Fruit fly (Drosophila melanogaster) whole organism, embryonic: ENCODE data around the gene Pde11.

Experiments
- Antp ChIP-seq: fragments of 200-800 bp; sonication (Bioruptor generic); optimal IDR thresholded peaks from 3 replicates; lab custom pipeline; 2016; ENCODE audit warnings: missing biosample characterization, missing genetic modification characterization
- Bdp1 ChIP-seq: fragments of 200-800 bp; sonication (Bioruptor generic); optimal IDR thresholded peaks from 3 replicates; lab custom pipeline; 2016; ENCODE audit warnings: missing biosample characterization, missing genetic modification characterization
- Bgb ChIP-seq: fragments of 200-800 bp; sonication (Bioruptor generic); IDR thresholded peaks from 2 replicates; pipeline ENCODE4 v1.3.6; 2022; ENCODE audit warnings: missing biosample characterization, missing genetic modification characterization; ENCODE audit not compliant: partially characterized antibody
- CG10462 ChIP-seq: fragments of 200-800 bp; sonication (Bioruptor generic); optimal IDR thresholded peaks from 2 replicates; lab custom pipeline; 2016; ENCODE audit warnings: missing biosample characterization, missing genetic modification characterization
- CG10543 ChIP-seq: fragments of 200-800 bp; sonication (Bioruptor generic); optimal IDR thresholded peaks from 3 replicates; lab custom pipeline; 2017; ENCODE audit warnings: missing biosample characterization, mild to moderate bottlenecking, missing genetic modification characterization, moderate library complexity
- CG11247 ChIP-seq: fragments of 200-800 bp; sonication (Bioruptor generic); IDR thresholded peaks from 2 replicates; pipeline ENCODE4 v1.3.6; 2022; ENCODE audit warnings: missing biosample characterization, missing genetic modification characterization
- CG12219 ChIP-seq: fragments of 200-800 bp; sonication (Bioruptor generic); optimal IDR thresholded peaks from 3 replicates; lab custom pipeline; 2018; ENCODE audit warnings: missing biosample characterization, mild to moderate bottlenecking, missing genetic modification characterization
- CG12236 ChIP-seq: fragments of 200-800 bp; sonication (Bioruptor generic); optimal IDR thresholded peaks from 2 replicates; lab custom pipeline; 2016; ENCODE audit warnings: missing biosample characterization, missing genetic modification characterization
- CG13287 ChIP-seq: fragments of 200-800 bp; sonication (Bioruptor generic); IDR thresholded peaks from 2 replicates; pipeline ENCODE4 v1.3.6; 2022; ENCODE audit warnings: missing biosample characterization, missing genetic modification characterization; ENCODE audit not compliant: partially characterized antibody
- CG13775 ChIP-seq: fragments of 200-800 bp; sonication (Bioruptor generic); optimal IDR thresholded peaks from 3 replicates; lab custom pipeline; 2017; ENCODE audit warnings: missing biosample characterization, mild to moderate bottlenecking, missing genetic modification characterization
- CG14050 ChIP-seq: fragments of 200-800 bp; sonication (Bioruptor generic); IDR thresholded peaks from 3 replicates; pipeline ENCODE4 v1.3.6; 2022; ENCODE audit warnings: missing biosample characterization, missing genetic modification characterization
- CG14441 ChIP-seq: fragments of 200-800 bp; sonication (Bioruptor generic); IDR thresholded peaks from 2 replicates; pipeline ENCODE4 v1.3.6; 2022; ENCODE audit warnings: missing biosample characterization, missing genetic modification characterization
- CG17568 ChIP-seq: fragments of 200-800 bp; sonication (Bioruptor generic); optimal IDR thresholded peaks from 2 replicates; lab custom pipeline; 2018; ENCODE audit warnings: missing biosample characterization, mild to moderate bottlenecking, missing genetic modification characterization, moderate library complexity
- CG2116 ChIP-seq: fragments of 200-800 bp; sonication (Bioruptor generic); optimal IDR thresholded peaks from 3 replicates; lab custom pipeline; 2018; ENCODE audit warnings: missing biosample characterization, mild to moderate bottlenecking, missing genetic modification characterization
- CG2202 ChIP-seq: fragments of 200-800 bp; sonication (Bioruptor generic); optimal IDR thresholded peaks from 2 replicates; lab custom pipeline; 2018; ENCODE audit warnings: missing biosample characterization, mild to moderate bottlenecking, missing genetic modification characterization
- CG30431 ChIP-seq: fragments of 200-800 bp; sonication (Bioruptor generic); optimal IDR thresholded peaks from 2 replicates; lab custom pipeline; 2017; ENCODE audit warnings: missing biosample characterization, missing genetic modification characterization
- CG3281 ChIP-seq: fragments of 200-800 bp; sonication (Bioruptor generic); optimal IDR thresholded peaks from 3 replicates; lab custom pipeline; 2017; ENCODE audit warnings: missing biosample characterization, mild to moderate bottlenecking, missing genetic modification characterization
- CG33213 ChIP-seq: fragments of 200-800 bp; sonication (Bioruptor generic); optimal IDR thresholded peaks from 3 replicates; lab custom pipeline; 2016; ENCODE audit warnings: missing biosample characterization, missing genetic modification characterization
- CG3847 ChIP-seq: fragments of 200-800 bp; sonication (Bioruptor generic); IDR thresholded peaks from 2 replicates; pipeline ENCODE4 v1.3.6; 2022; ENCODE audit warnings: missing biosample characterization, missing genetic modification characterization
- CG4282 ChIP-seq: fragments of 200-800 bp; sonication (Bioruptor generic); optimal IDR thresholded peaks from 2 replicates; lab custom pipeline; 2016; ENCODE audit warnings: missing biosample characterization, missing genetic modification characterization
- CG6254 ChIP-seq: fragments of 200-800 bp; sonication (Bioruptor generic); optimal IDR thresholded peaks from 3 replicates; lab custom pipeline; 2017; ENCODE audit warnings: mild to moderate bottlenecking, missing biosample characterization, missing genetic modification reagents, missing genetic modification characterization
- CG6689 ChIP-seq: fragments of 200-800 bp; sonication (Bioruptor generic); IDR thresholded peaks from 2 replicates; pipeline ENCODE4 v1.3.6; 2022; ENCODE audit warnings: missing biosample characterization, missing genetic modification characterization
- Dad ChIP-seq: fragments of 200-800 bp; sonication (Bioruptor generic); optimal IDR thresholded peaks from 3 replicates; lab custom pipeline; 2016; ENCODE audit warnings: missing biosample characterization, missing genetic modification characterization
- Deaf1 ChIP-seq: fragments of 200-800 bp; optimal IDR thresholded peaks from 3 replicates; lab custom pipeline; 2019; ENCODE audit warnings: missing biosample characterization, mild to moderate bottlenecking, missing genetic modification characterization, moderate library complexity
- Doc3 ChIP-seq: fragments of 200-800 bp; sonication (Bioruptor generic); IDR thresholded peaks from 3 replicates; pipeline ENCODE4 v1.3.6; 2022; ENCODE audit warnings: missing biosample characterization, missing genetic modification characterization; ENCODE audit not compliant: partially characterized antibody
- Ets97D ChIP-seq: fragments of 200-800 bp; sonication (Bioruptor generic); optimal IDR thresholded peaks from 3 replicates; lab custom pipeline; 2016; ENCODE audit warnings: missing biosample characterization, missing genetic modification characterization
- Lpt ChIP-seq: fragments of >200 bp; optimal IDR thresholded peaks from 2 replicates; lab custom pipeline; 2018; ENCODE audit warnings: missing biosample characterization, missing genetic modification characterization
- Max ChIP-seq: fragments of 200-800 bp; sonication (Bioruptor generic); optimal IDR thresholded peaks from 2 replicates; lab custom pipeline; 2016; ENCODE audit warnings: missing biosample characterization, mild to moderate bottlenecking, missing genetic modification characterization
- Meics ChIP-seq: fragments of 200-800 bp; sonication (Bioruptor generic); optimal IDR thresholded peaks from 2 replicates; lab custom pipeline; 2017; ENCODE audit warnings: missing biosample characterization, mild to moderate bottlenecking, missing genetic modification characterization
- Mes4 ChIP-seq: fragments of 200-800 bp; sonication (Bioruptor generic); optimal IDR thresholded peaks from 2 replicates; lab custom pipeline; 2016; ENCODE audit warnings: missing biosample characterization, missing genetic modification characterization
- NK7.1 ChIP-seq: fragments of 200-800 bp; sonication (Bioruptor generic); optimal IDR thresholded peaks from 3 replicates; lab custom pipeline; 2016; ENCODE audit warnings: missing biosample characterization, missing genetic modification characterization
- Nf-YB ChIP-seq: fragments of 200-800 bp; sonication (Bioruptor generic); optimal IDR thresholded peaks from 3 replicates; lab custom pipeline; 2019; ENCODE audit warnings: missing biosample characterization, mild to moderate bottlenecking, missing genetic modification characterization, moderate library complexity
- Side ChIP-seq: fragments of 200-800 bp; sonication (Bioruptor generic); optimal IDR thresholded peaks from 2 replicates; lab custom pipeline; 2016; ENCODE audit warnings: missing biosample characterization, missing genetic modification characterization
- Six4 ChIP-seq: fragments of 200-800 bp; sonication (Bioruptor generic); optimal IDR thresholded peaks from 2 replicates; lab custom pipeline; 2016; ENCODE audit warnings: missing biosample characterization, missing genetic modification characterization
- Usf ChIP-seq: fragments of 200-800 bp; sonication (Bioruptor generic); optimal IDR thresholded peaks from 2 replicates; lab custom pipeline; 2017; ENCODE audit warnings: missing genotype, missing biosample characterization, missing genetic modification characterization
- YL-1 ChIP-seq: fragments of 200-800 bp; sonication (Bioruptor generic); optimal IDR thresholded peaks from 3 replicates; lab custom pipeline; 2017; ENCODE audit warnings: missing biosample characterization, mild to moderate bottlenecking, missing genetic modification characterization
- ato ChIP-seq: fragments of 200-800 bp; sonication (Bioruptor generic); IDR thresholded peaks from 2 replicates; pipeline ENCODE4 v1.3.6; 2022; ENCODE audit warnings: missing biosample characterization, missing genetic modification characterization; ENCODE audit not compliant: partially characterized antibody
- bcd ChIP-seq: fragments of 200-800 bp; sonication (Bioruptor generic); optimal IDR thresholded peaks from 2 replicates; lab custom pipeline; 2017; ENCODE audit warnings: missing biosample characterization, mild to moderate bottlenecking, missing genetic modification characterization
- bowl ChIP-seq: fragments of 200-800 bp; sonication (Bioruptor generic); IDR thresholded peaks from 2 replicates; pipeline ENCODE4 v1.3.6; 2022; ENCODE audit warnings: missing biosample characterization, missing genetic modification characterization
- dmrt99B ChIP-seq: fragments of 200-800 bp; sonication (Bioruptor generic); optimal IDR thresholded peaks from 2 replicates; lab custom pipeline; 2018; ENCODE audit warnings: missing biosample characterization, mild to moderate bottlenecking, missing genetic modification characterization, moderate library complexity
- dysf ChIP-seq: fragments of 200-800 bp; sonication (Bioruptor generic); IDR thresholded peaks from 3 replicates; pipeline ENCODE4 v1.3.6; 2022; ENCODE audit warnings: missing biosample characterization, missing genetic modification characterization
- gfzf ChIP-seq: fragments of 200-800 bp; sonication (Bioruptor generic); optimal IDR thresholded peaks from 2 replicates; lab custom pipeline; 2016; ENCODE audit warnings: missing biosample characterization, mild to moderate bottlenecking, missing genetic modification characterization, moderate library complexity
- kni ChIP-seq: fragments of 200-800 bp; sonication (Bioruptor generic); optimal IDR thresholded peaks from 3 replicates; lab custom pipeline; 2017; ENCODE audit warnings: mild to moderate bottlenecking, missing biosample characterization, missing genetic modification reagents, missing genetic modification characterization
- lbe ChIP-seq: fragments of 200-800 bp; sonication (Bioruptor generic); optimal IDR thresholded peaks from 2 replicates; lab custom pipeline; 2016; ENCODE audit warnings: missing biosample characterization, mild to moderate bottlenecking, missing genetic modification characterization
- nerfin-1 ChIP-seq: fragments of 200-800 bp; sonication (Bioruptor generic); optimal IDR thresholded peaks from 3 replicates; lab custom pipeline; 2019; ENCODE audit warnings: missing biosample characterization, mild to moderate bottlenecking, missing genetic modification characterization, moderate library complexity
- sc ChIP-seq, 3 experiments: fragments of >200 bp in 2 of 3; fragments of 200-800 bp in 1 of 3; sonication (Bioruptor generic) in 1 of 3; optimal IDR thresholded peaks; 2 replicates in 2 of 3; 3 replicates in 1 of 3; lab custom pipeline; 2017; ENCODE audit warnings: mild to moderate bottlenecking in 1 of 3, missing biosample characterization in 1 of 3, missing genetic modification characterization in 1 of 3, missing genetic modification reagents in 1 of 3
- slou ChIP-seq: fragments of 200-800 bp; sonication (Bioruptor generic); optimal IDR thresholded peaks from 3 replicates; lab custom pipeline; 2016; ENCODE audit warnings: missing biosample characterization, missing genetic modification characterization
- stwl ChIP-seq: fragments of 200-800 bp; sonication (Bioruptor generic); optimal IDR thresholded peaks from 3 replicates; lab custom pipeline; 2018; ENCODE audit warnings: missing biosample characterization, mild to moderate bottlenecking, missing genetic modification characterization, moderate library complexity
- twi ChIP-seq: fragments of 200-800 bp; optimal IDR thresholded peaks from 2 replicates; lab custom pipeline; 2019; ENCODE audit warnings: missing biosample characterization, mild to moderate bottlenecking, missing genetic modification characterization, moderate library complexity
- usp ChIP-seq: fragments of >200 bp; optimal IDR thresholded peaks from 2 replicates; lab custom pipeline; 2017; ENCODE audit warnings: missing biosample characterization, missing genetic modification characterization
- wek ChIP-seq: fragments of 200-800 bp; sonication (Bioruptor generic); optimal IDR thresholded peaks from 3 replicates; lab custom pipeline; 2018; ENCODE audit warnings: missing biosample characterization, mild to moderate bottlenecking, missing genetic modification characterization, moderate library complexity

Pde11 gene

DNA sequence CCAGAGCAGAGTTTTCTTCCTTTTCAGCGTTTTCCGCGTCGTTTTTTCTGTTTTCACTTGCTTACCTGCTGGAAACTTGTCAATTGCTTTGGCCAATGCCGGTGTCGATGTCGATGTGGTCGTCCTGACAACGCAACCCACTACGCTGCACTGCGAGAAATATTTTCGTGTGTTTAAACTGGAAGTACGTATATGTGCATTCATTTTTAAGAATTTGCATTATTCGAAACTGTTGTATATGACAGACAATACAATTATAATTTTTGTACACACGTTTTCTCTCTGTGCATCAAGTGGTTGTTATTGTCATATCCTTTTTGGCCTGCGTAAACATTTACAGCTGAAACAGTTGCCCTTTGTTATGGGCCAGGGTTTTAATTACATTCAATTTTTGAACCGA, 25.9 kb upstream of the Pde11 start, which contains the start of gene IFT46 (continued):
- TF ChIP-seq bcd (GFP tag; lab: Kevin White, UChicago) (no peak), CG13775 (no peak), CG6254 (GFP tag; lab: Kevin White, UChicago) (no peak), Mes4 (GFP tag; lab: Kevin White, UChicago) (no peak), Usf (GFP tag; lab: Kevin White, UChicago) (no peak), YL-1 (GFP tag; lab: Kevin White, UChicago) (no peak), dysf (no peak), CG17568 (no peak), CG3847 (GFP tag; lab: Robert Waterston, UW) (no peak), dmrt99B (tag; lab: Kevin White, UChicago) (no peak), CG12219 (GFP tag; lab: Kevin White, UChicago) (no peak), Meics (GFP tag; lab: Kevin White, UChicago) (no peak), ato (GFP tag; lab: Robert Waterston, UW) (no peak), Dad (GFP tag; lab: Kevin White, UChicago) (no peak), NK7.1 (no peak), CG14441 (GFP tag; lab: Robert Waterston, UW) (no peak), slou (GFP tag; lab: Kevin White, UChicago) (no peak), wek (no peak), Doc3 (no peak), kni (no peak), gfzf (no peak), nerfin-1 (tag; lab: Kevin White, UChicago) (no peak), stwl (no peak), Side (GFP tag; lab: Kevin White, UChicago) (no peak), CG12236 (GFP tag; lab: Kevin White, UChicago) (no peak), usp (no peak), CG6689 (GFP tag; lab: Robert Waterston, UW) (0 out of 2 replicates have a peak, but pooled peaks have one; percentile 12), Nf-YB (GFP tag; lab: Kevin White, UChicago) (no peak), CG13287 (GFP tag; lab: Robert Waterston, UW) (no peak), CG2116 (GFP tag; lab: Kevin White, UChicago) (no peak), bowl (GFP tag; lab: Robert Waterston, UW) (no peak), CG4282 (GFP tag; lab: Kevin White, UChicago) (no peak), CG2202 (tag; lab: Kevin White, UChicago) (no peak), CG30431 (no peak), CG11247 (peak; percentile 30; the same call in 1 of the 2 replicates), CG14050 (GFP tag; lab: Robert Waterston, UW) (no peak; the same call in 2 of the 3 replicates), Lpt (GFP tag; lab: Kevin White, UChicago) (no peak), Six4 (no peak), CG33213 (GFP tag; lab: Kevin White, UChicago) (no peak), Max (GFP tag; lab: Kevin White, UChicago) (no peak), lbe (GFP tag; lab: Kevin White, UChicago) (no peak), Antp (GFP tag; lab: Kevin White, UChicago) (peak; percentile 17), Deaf1 (tag; lab: Kevin White, UChicago) (no peak), Bgb (no peak), sc (optimal IDR thresholded peaks at IDR 0.05; lab: Kevin White, UChicago) (no peak), sc (GFP tag; optimal IDR thresholded peaks at IDR 0.05; lab: Kevin White, UChicago) (no peak), CG3281 (GFP tag; lab: Kevin White, UChicago) (no peak), CG10462 (GFP tag; lab: Kevin White, UChicago) (no peak), CG10543 (GFP tag; lab: Kevin White, UChicago) (no peak), Bdp1 (GFP tag; lab: Kevin White, UChicago) (no peak), twi (tag; lab: Kevin White, UChicago) (no peak), Ets97D (GFP tag; lab: Kevin White, UChicago) (no peak)
